Worm (Caenorhabditis elegans): ENCODE measurements around the gene F17C11.26.

Gene F17C11.26

ce11 chrV:10897172-10897571, 44.1 kb upstream of the F17C11.26 start (continued):
- TF ChIP-seq unc-62 (GFP tag; optimal IDR thresholded peaks at IDR 0.05) (peak; percentile 91), elt-2 (tag; optimal IDR thresholded peaks at IDR 0.05) (peak; percentile 93), ZK546.5 (tag; optimal IDR thresholded peaks at IDR 0.05) (peak; percentile 100), fkh-10 (GFP tag; optimal IDR thresholded peaks at IDR 0.05) (peak; percentile 91), ceh-82 (tag; optimal IDR thresholded peaks at IDR 0.05) (peak; percentile 96), eor-1 (tag; optimal IDR thresholded peaks at IDR 0.05) (peak in 1 of 2 experiments; percentile 9), aly-2 (tag; optimal IDR thresholded peaks at IDR 0.05) (peak; percentile 79), nhr-76 (tag; optimal IDR thresholded peaks at IDR 0.05) (peak; percentile 87), mdl-1 (tag; optimal IDR thresholded peaks at IDR 0.05) (peak; percentile 69), nhr-77 (tag; optimal IDR thresholded peaks at IDR 0.05) (peak; percentile 95)

ce11 chrV:10898107-10898506, 43.1 kb upstream of the F17C11.26 start, which contains the start of gene F32D8.7:
Gene F32D8.7, plus strand, starts transcription at chrV:10898435.
- TF ChIP-seq hmg-11 (tag; optimal IDR thresholded peaks at IDR 0.05) = no peak
- peak; percentile 1 for TF ChIP-seq nhr-23 (tag; optimal IDR thresholded peaks at IDR 0.05)
- no peak for TF ChIP-seq elt-2 (tag; optimal IDR thresholded peaks at IDR 0.05)

ce11 chrV:10898629-10899028, 42.6 kb upstream of the F17C11.26 start:
- peak; percentile 54 for TF ChIP-seq nhr-25 (tag; optimal IDR thresholded peaks at IDR 0.05)
- TF ChIP-seq lin-39 (tag; optimal IDR thresholded peaks at IDR 0.05) = no peak
- no peak for TF ChIP-seq mml-1 (tag; optimal IDR thresholded peaks at IDR 0.05)
- peak; percentile 29 for TF ChIP-seq elt-1 (tag; optimal IDR thresholded peaks at IDR 0.05)
- no peak for TF ChIP-seq ceh-9 (tag; optimal IDR thresholded peaks at IDR 0.05)

- TF ChIP-seq nfya-1 (tag; optimal IDR thresholded peaks at IDR 0.05; ENCODE audit: insufficient read depth) = no peak
- TF ChIP-seq pqm-1 (tag; optimal IDR thresholded peaks at IDR 0.05) = peak; percentile 25
- peak; percentile 56 for TF ChIP-seq elt-2 (tag; optimal IDR thresholded peaks at IDR 0.05)
Observed at ce11 chrV:10901125-10901524, 40.1 kb upstream of the F17C11.26 start, which contains the start of gene spp-16. Gene spp-16, minus strand, starts transcription at chrV:10901303.

ce11 chrV:10902682-10903081, 38.6 kb upstream of the F17C11.26 start, which contains the start of gene F32D8.8:
Gene F32D8.8, minus strand, starts transcription at chrV:10902782.
- TF ChIP-seq ceh-16 (tag; optimal IDR thresholded peaks at IDR 0.05) (no peak), ama-1 (optimal IDR thresholded peaks at IDR 0.05) (no peak), R02D3.7 (tag; optimal IDR thresholded peaks at IDR 0.05) (no peak), tbx-2 (tag; optimal IDR thresholded peaks at IDR 0.05) (no peak), elt-3 (tag; optimal IDR thresholded peaks at IDR 0.05) (no peak), pqm-1 (tag; optimal IDR thresholded peaks at IDR 0.05) (no peak), sea-2 (GFP tag; optimal IDR thresholded peaks at IDR 0.05) (no peak), eor-1 (tag; optimal IDR thresholded peaks at IDR 0.05) (no peak)

- no peak for TF ChIP-seq R02D3.7 (tag; optimal IDR thresholded peaks at IDR 0.05)
- TF ChIP-seq ceh-9 (tag; optimal IDR thresholded peaks at IDR 0.05) = no peak
- TF ChIP-seq tbx-2 (tag; optimal IDR thresholded peaks at IDR 0.05) = no peak
- no peak for TF ChIP-seq nhr-77 (tag; optimal IDR thresholded peaks at IDR 0.05)
- no peak for TF ChIP-seq mdl-1 (tag; optimal IDR thresholded peaks at IDR 0.05)
Observed at ce11 chrV:10903748-10904147, 37.5 kb upstream of the F17C11.26 start, which contains the start of gene F32D8.15. Gene F32D8.15, plus strand, starts transcription at chrV:10904048.

ce11 chrV:10904795-10905194, 36.5 kb upstream of the F17C11.26 start:
- TF ChIP-seq lin-39 (tag; optimal IDR thresholded peaks at IDR 0.05) (peak; percentile 52), ama-1 (optimal IDR thresholded peaks at IDR 0.05) (no peak), hmg-11 (tag; optimal IDR thresholded peaks at IDR 0.05) (peak; percentile 48), fkh-10 (GFP tag; optimal IDR thresholded peaks at IDR 0.05) (peak; percentile 52), nfya-1 (tag; optimal IDR thresholded peaks at IDR 0.05; ENCODE audit: insufficient read depth) (peak; percentile 39)

ce11 chrV:10909071-10909470, 32.2 kb upstream of the F17C11.26 start, which contains the start of gene zzz-1:
Gene zzz-1, minus strand, starts transcription at chrV:10909171.
- no peak for TF ChIP-seq snpc-4 (tag; optimal IDR thresholded peaks at IDR 0.05)
- no peak for TF ChIP-seq daf-12 (tag; optimal IDR thresholded peaks at IDR 0.05)
- peak; percentile 86 for TF ChIP-seq elt-1 (tag; optimal IDR thresholded peaks at IDR 0.05)

Measured in whole organism, L3 larva.